Fruit fly (Drosophila melanogaster) whole organism: ENCODE results near the gene CG31709.

Experiments used
- CG8478 ChIP-seq: fragments of >200 bp; optimal IDR thresholded peaks from 2 replicates; lab custom pipeline; 2018; ENCODE audit warnings: inconsistent platforms
- Dll ChIP-seq: fragments of >200 bp; optimal IDR thresholded peaks from 2 replicates; lab custom pipeline; 2017

dm6 chr2L:9615561-9615960, 36.1 kb upstream of the CG31709 start:
- no peak for TF ChIP-seq Dll (lab: Kevin White, UChicago)
- no peak for TF ChIP-seq CG8478 (lab: Kevin White, UChicago)
